1 fruit fly cellular context compared by ENCODE assay signal in genomic region chr3R:7953041-7953788, dm6.
A peak's percentile ranks its signal among the peaks of the same experiment; 100 is the strongest.
TF ChIP-seq lines count a peak whose summit lies in the region.

No protein-coding gene starts in this region.

TF ChIP-seq in whole organism, prepupa, 60 proteins besides CTCF, POLR2A, EP300 and RAD21 (continued from another document):
- TF ChIP-seq dsx (GFP tag; optimal IDR thresholded peaks at IDR 0.05; lab: Kevin White, UChicago; ENCODE audit: poor library complexity, severe bottlenecking), result peak; percentile 72
- TF ChIP-seq CG9139 (GFP tag; optimal IDR thresholded peaks at IDR 0.05; lab: Kevin White, UChicago), result no peak
- TF ChIP-seq Sox15 (GFP tag; optimal IDR thresholded peaks at IDR 0.05; lab: Kevin White, UChicago), result no peak
- no peak for TF ChIP-seq CG32006 (GFP tag; optimal IDR thresholded peaks at IDR 0.05; lab: Kevin White, UChicago)
- TF ChIP-seq CG16779 (tag; optimal IDR thresholded peaks at IDR 0.05; lab: Kevin White, UChicago), result no peak
- no peak for TF ChIP-seq Hr38 (GFP tag; optimal IDR thresholded peaks at IDR 0.05; lab: Kevin White, UChicago)
- no peak for TF ChIP-seq CG11762 (GFP tag; optimal IDR thresholded peaks at IDR 0.05; lab: Kevin White, UChicago; ENCODE audit: insufficient read depth)
- TF ChIP-seq fd59A (GFP tag; optimal IDR thresholded peaks at IDR 0.05; lab: Kevin White, UChicago), result peak; percentile 0
- peak; percentile 52 for TF ChIP-seq CG10669 (GFP tag; optimal IDR thresholded peaks at IDR 0.05; lab: Kevin White, UChicago)
- TF ChIP-seq Eip75B (GFP tag; optimal IDR thresholded peaks at IDR 0.05; lab: Kevin White, UChicago), result peak; percentile 19
- no peak for TF ChIP-seq cyc (GFP tag; optimal IDR thresholded peaks at IDR 0.05; lab: Kevin White, UChicago)
- no peak for TF ChIP-seq CG6792 (GFP tag; optimal IDR thresholded peaks at IDR 0.05; lab: Kevin White, UChicago)
- 0 out of 3 replicates have a peak, but pooled peaks have one; percentile 25 for TF ChIP-seq CG6163 (GFP tag; IDR thresholded peaks at IDR 0.05; lab: Robert Waterston, UW)
- TF ChIP-seq CG8119 (GFP tag; IDR thresholded peaks at IDR 0.05; lab: Robert Waterston, UW), result 0 out of 3 replicates have a peak, but pooled peaks have one; percentile 26
